Worm (Caenorhabditis elegans) whole organism, L1 larva: ENCODE results near the gene T28A11.16.

ENCODE experiments used
- C16A3.4 ChIP-seq: fragments of 150-350 bp; optimal IDR thresholded peaks from 2 replicates; lab custom pipeline; 2014; ENCODE audit warnings: missing biosample characterization, missing genetic modification characterization
- blmp-1 ChIP-seq: fragments of 150-350 bp; optimal IDR thresholded peaks from 2 replicates; lab custom pipeline; 2014; ENCODE audit warnings: missing biosample characterization, missing genetic modification characterization
- egl-13 ChIP-seq: sonication (generic microtip); optimal IDR thresholded peaks from 2 replicates; lab custom pipeline; 2016; ENCODE audit warnings: missing genotype, missing genetic modification reagents, missing genetic modification characterization, missing compliant biosample characterization
- fos-1 ChIP-seq: fragments of 150-350 bp; optimal IDR thresholded peaks from 2 replicates; lab custom pipeline; 2014; ENCODE audit warnings: missing biosample characterization, missing genetic modification characterization
- irx-1 ChIP-seq: sonication (generic microtip); optimal IDR thresholded peaks from 2 replicates; lab custom pipeline; 2016; ENCODE audit warnings: missing genetic modification characterization, missing compliant biosample characterization
- lin-39 ChIP-seq: fragments of 150-350 bp; optimal IDR thresholded peaks from 2 replicates; lab custom pipeline; 2014; ENCODE audit warnings: missing biosample characterization, missing genetic modification reagents, missing genetic modification characterization
- lsy-2 ChIP-seq, 2 experiments: fragments of 150-350 bp; optimal IDR thresholded peaks; 2 replicates each; lab custom pipeline; 2014; ENCODE audit warnings: missing biosample characterization in 2 of 2, missing genetic modification characterization in 2 of 2
- mep-1 ChIP-seq: fragments of 150-350 bp; optimal IDR thresholded peaks from 2 replicates; lab custom pipeline; 2014; ENCODE audit warnings: missing biosample characterization, missing genetic modification characterization
- nhr-11 ChIP-seq: fragments of 150-350 bp; optimal IDR thresholded peaks from 2 replicates; lab custom pipeline; 2014; ENCODE audit warnings: missing biosample characterization, missing genetic modification characterization
- nhr-237 ChIP-seq: fragments of 150-350 bp; optimal IDR thresholded peaks from 2 replicates; lab custom pipeline; 2014; ENCODE audit warnings: missing biosample characterization, missing genetic modification characterization
- skn-1 ChIP-seq: fragments of 150-350 bp; optimal IDR thresholded peaks from 2 replicates; lab custom pipeline; 2014; ENCODE audit warnings: missing biosample characterization, missing genetic modification characterization
- unc-62 ChIP-seq: fragments of 150-350 bp; optimal IDR thresholded peaks from 2 replicates; lab custom pipeline; 2014; ENCODE audit warnings: missing biosample characterization, missing genetic modification reagents, missing genetic modification characterization

DNA sequence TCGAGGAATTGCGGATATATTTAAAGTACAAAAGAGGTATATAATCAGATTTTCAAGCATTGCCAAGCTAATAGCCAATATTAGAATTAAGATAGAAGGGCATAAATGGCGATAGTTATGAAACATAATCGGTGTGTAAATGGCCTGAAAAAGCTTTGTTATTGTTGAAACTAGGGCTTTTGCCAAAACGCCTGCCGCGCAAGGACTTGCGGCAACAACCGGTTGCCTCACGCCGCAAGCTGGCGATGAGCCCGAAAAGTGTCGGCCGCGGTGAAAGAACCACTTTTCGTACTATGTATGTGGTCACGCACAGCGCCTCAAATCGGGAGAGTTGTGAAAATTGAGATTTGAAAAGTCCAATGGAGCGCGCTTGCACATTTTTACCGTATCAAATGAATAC, 40.4 kb upstream of the T28A11.16 start:
- TF ChIP-seq skn-1 = no peak
- no peak for TF ChIP-seq lsy-2 (tag; optimal IDR thresholded peaks at IDR 0.05; lab: Kevin White, UChicago)
- TF ChIP-seq egl-13 (tag; lab: Kevin White, UChicago) = no peak
- no peak for TF ChIP-seq unc-62 (GFP tag; lab: Kevin White, UChicago)
- no peak for TF ChIP-seq C16A3.4 (tag; lab: Kevin White, UChicago)
- no peak for TF ChIP-seq blmp-1 (tag; lab: Kevin White, UChicago)
- no peak for TF ChIP-seq fos-1 (tag; lab: Kevin White, UChicago)
- no peak for TF ChIP-seq nhr-11
- no peak for TF ChIP-seq irx-1 (tag; lab: Kevin White, UChicago)
- no peak for TF ChIP-seq mep-1 (tag; lab: Kevin White, UChicago)
- TF ChIP-seq lin-39 (tag; lab: Kevin White, UChicago) = no peak
- TF ChIP-seq nhr-237 (tag; lab: Kevin White, UChicago) = no peak
